Fruit fly (Drosophila melanogaster) whole organism, embryonic: ENCODE data around the gene CG4004.
"Not testable (repeated sequence)": the region's sequence is repeated elsewhere in the genome, so short reads cannot be mapped to it uniquely, and the experiment has no call there.

Experiments
- Dek ChIP-seq: fragments of 200-800 bp; sonication (Bioruptor generic); optimal IDR thresholded peaks from 3 replicates; lab custom pipeline; 2019; ENCODE audit warnings: missing biosample characterization, mild to moderate bottlenecking, missing genetic modification characterization, moderate library complexity
- Nf-YB ChIP-seq: fragments of 200-800 bp; sonication (Bioruptor generic); optimal IDR thresholded peaks from 3 replicates; lab custom pipeline; 2019; ENCODE audit warnings: missing biosample characterization, mild to moderate bottlenecking, missing genetic modification characterization, moderate library complexity
- cg ChIP-seq: fragments of 200-800 bp; sonication (Bioruptor generic); optimal IDR thresholded peaks from 3 replicates; lab custom pipeline; 2019; ENCODE audit warnings: missing biosample characterization, mild to moderate bottlenecking, missing genetic modification characterization, moderate library complexity
- fru ChIP-seq: fragments of >200 bp; optimal IDR thresholded peaks from 2 replicates; lab custom pipeline; 2017
- lola ChIP-seq, 3 experiments: fragments of >200 bp in 2 of 3; fragments of 200-800 bp in 1 of 3; sonication (Bioruptor generic) in 1 of 3; optimal IDR thresholded peaks; 2 replicates each; lab custom pipeline; 2017 to 2019; ENCODE audit warnings: missing biosample characterization in 3 of 3, missing genetic modification characterization in 3 of 3, mild to moderate bottlenecking in 1 of 3, moderate library complexity in 1 of 3
- pita ChIP-seq: fragments of 200-800 bp; sonication (Bioruptor generic); optimal IDR thresholded peaks from 2 replicates; lab custom pipeline; 2017; ENCODE audit warnings: missing biosample characterization, mild to moderate bottlenecking, missing genetic modification characterization

- not testable (repeated sequence) for TF ChIP-seq Nf-YB (GFP tag; lab: Kevin White, UChicago); lola (GFP tag; optimal IDR thresholded peaks at IDR 0.05; lab: Kevin White, UChicago); Dek; cg; fru (lab: Kevin White, UChicago); pita
These were observed 19.9 kb downstream of the CG4004 start for dm6 chrX:12763904-12764303.
